Fruit fly (Drosophila melanogaster): ENCODE results near the gene CG2909.

DNA sequence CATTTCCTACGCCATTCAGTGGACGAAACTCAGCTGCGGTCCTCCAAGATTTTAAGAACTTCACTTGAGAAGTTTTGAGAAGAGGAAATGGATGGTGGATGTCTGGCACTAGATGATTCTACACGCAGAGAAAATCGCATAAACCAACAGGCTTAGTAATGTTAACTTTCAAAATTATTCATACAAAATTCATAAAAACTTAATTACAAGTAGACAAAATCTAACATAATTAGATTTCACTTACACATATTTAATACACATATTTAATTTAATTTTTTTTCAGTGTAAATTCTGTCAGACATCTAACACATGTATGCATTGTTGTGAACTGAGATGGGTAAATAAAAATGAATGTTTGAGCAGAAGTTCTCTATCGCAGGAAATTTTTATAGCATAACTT lies 26.1 kb upstream of the CG2909 start:
- TF ChIP-seq CG5204 (GFP tag; optimal IDR thresholded peaks at IDR 0.05) (no peak), Crg-1 (GFP tag; optimal IDR thresholded peaks at IDR 0.05) (no peak), ovo (GFP tag; optimal IDR thresholded peaks at IDR 0.05) (no peak), CG7101 (tag; optimal IDR thresholded peaks at IDR 0.05) (no peak), CG12768 (GFP tag; optimal IDR thresholded peaks at IDR 0.05) (no peak)
